Fruit fly (Drosophila melanogaster) whole organism, wandering third instar larva: ENCODE data around the gene yuri.

Experiments
- Abd-B ChIP-seq: fragments of >200 bp; optimal IDR thresholded peaks from 2 replicates; lab custom pipeline; 2017; ENCODE audit warnings: missing biosample characterization, missing genetic modification characterization
- CG32264 ChIP-seq: fragments of 200-800 bp; sonication (Bioruptor generic); optimal IDR thresholded peaks from 2 replicates; lab custom pipeline; 2016; ENCODE audit warnings: missing biosample characterization, missing genetic modification characterization
- CG9705 ChIP-seq: fragments of 200-800 bp; sonication (Bioruptor generic); optimal IDR thresholded peaks from 2 replicates; lab custom pipeline; 2018; ENCODE audit warnings: missing biosample characterization, mild to moderate bottlenecking, missing genetic modification characterization
- CrebA ChIP-seq: fragments of 200-800 bp; sonication (Bioruptor generic); optimal IDR thresholded peaks from 2 replicates; lab custom pipeline; 2016; ENCODE audit warnings: missing biosample characterization, mild to moderate bottlenecking, missing genetic modification characterization, borderline replicate concordance
- Dfd ChIP-seq: fragments of >200 bp; optimal IDR thresholded peaks from 2 replicates; lab custom pipeline; 2017; ENCODE audit warnings: missing biosample characterization, missing genetic modification characterization
- Dif ChIP-seq: fragments of 200-275, 200-300 bp; sonication (Bioruptor generic); optimal IDR thresholded peaks from 2 replicates; lab custom pipeline; 2018; ENCODE audit warnings: missing biosample characterization, missing genetic modification characterization; ENCODE audit not compliant: partially characterized antibody
- GATAd ChIP-seq: sonication (Bioruptor generic); optimal IDR thresholded peaks from 2 replicates; lab custom pipeline; 2016; ENCODE audit warnings: missing biosample characterization, missing genetic modification characterization
- HLH106 ChIP-seq: fragments of 200-800 bp; optimal IDR thresholded peaks from 3 replicates; lab custom pipeline; 2019; ENCODE audit warnings: missing biosample characterization, mild to moderate bottlenecking, missing genetic modification characterization, moderate library complexity
- Hnf4 ChIP-seq: fragments of 200-800 bp; sonication (Bioruptor generic); optimal IDR thresholded peaks from 2 replicates; lab custom pipeline; 2016; ENCODE audit warnings: missing biosample characterization, mild to moderate bottlenecking, missing genetic modification characterization
- Hr78 ChIP-seq: fragments of >200 bp; optimal IDR thresholded peaks from 2 replicates; lab custom pipeline; 2017; ENCODE audit warnings: missing biosample characterization, missing genetic modification characterization
- Hr83 ChIP-seq: fragments of 200-300 bp; sonication (Bioruptor generic); optimal IDR thresholded peaks from 2 replicates; lab custom pipeline; 2016; ENCODE audit warnings: missing biosample characterization, mild to moderate bottlenecking, missing genetic modification characterization, moderate library complexity; ENCODE audit not compliant: poor library complexity, severe bottlenecking
- Jra ChIP-seq: sonication (Bioruptor generic); optimal IDR thresholded peaks from 2 replicates; lab custom pipeline; 2016; ENCODE audit warnings: missing biosample characterization, missing genetic modification characterization
- Mio ChIP-seq: sonication (Bioruptor generic); optimal IDR thresholded peaks from 2 replicates; lab custom pipeline; 2016; ENCODE audit warnings: missing biosample characterization, missing genetic modification characterization
- Myc ChIP-seq: fragments of >200 bp; optimal IDR thresholded peaks from 2 replicates; lab custom pipeline; 2017
- N ChIP-seq: fragments of >200 bp; optimal IDR thresholded peaks from 2 replicates; lab custom pipeline; 2018; ENCODE audit warnings: missing biosample characterization, missing external identifiers, missing genetic modification characterization
- OdsH ChIP-seq: fragments of 200-800 bp; sonication (Bioruptor generic); optimal IDR thresholded peaks from 2 replicates; lab custom pipeline; 2016; ENCODE audit warnings: missing biosample characterization, mild to moderate bottlenecking, missing genetic modification characterization
- Rel ChIP-seq, 2 experiments: fragments of 200-800 bp; sonication (Bioruptor generic) in 1 of 2; optimal IDR thresholded peaks; 2 replicates in 1 of 2; 3 replicates in 1 of 2; lab custom pipeline; 2016 to 2019; ENCODE audit warnings: mild to moderate bottlenecking in 2 of 2, missing biosample characterization in 2 of 2, missing genetic modification characterization in 2 of 2, moderate library complexity in 1 of 2
- Sp1 ChIP-seq: fragments of 200-800 bp; sonication (Bioruptor generic); optimal IDR thresholded peaks from 3 replicates; lab custom pipeline; 2019; ENCODE audit warnings: missing biosample characterization, mild to moderate bottlenecking, missing genetic modification characterization, moderate library complexity
- Vsx2 ChIP-seq: fragments of 200-300, 225-300 bp; sonication (Bioruptor generic); optimal IDR thresholded peaks from 2 replicates; lab custom pipeline; 2018; ENCODE audit warnings: missing biosample characterization, missing genetic modification characterization; ENCODE audit not compliant: partially characterized antibody
- br ChIP-seq: fragments of 200-800 bp; sonication (Bioruptor generic); optimal IDR thresholded peaks from 2 replicates; lab custom pipeline; 2016; ENCODE audit warnings: missing biosample characterization, missing genetic modification characterization
- brk ChIP-seq: fragments of 200-800 bp; sonication (Bioruptor generic); optimal IDR thresholded peaks from 2 replicates; lab custom pipeline; 2016; ENCODE audit warnings: missing biosample characterization, mild to moderate bottlenecking, missing genetic modification characterization
- dl ChIP-seq, 2 experiments: fragments of 175-275, 200-275 bp in 1 of 2; fragments of 200-275 bp in 1 of 2; sonication (Bioruptor generic); optimal IDR thresholded peaks; lab custom pipeline; 2018; ENCODE audit warnings: mild to moderate bottlenecking in 2 of 2, missing biosample characterization in 2 of 2, missing genetic modification characterization in 2 of 2, moderate library complexity in 2 of 2; ENCODE audit not compliant: partially characterized antibody in 2 of 2, insufficient read depth in 1 of 2
- dmrt93B ChIP-seq: fragments of 200-800 bp; sonication (Bioruptor generic); optimal IDR thresholded peaks from 2 replicates; lab custom pipeline; 2018; ENCODE audit warnings: missing biosample characterization, mild to moderate bottlenecking, missing genetic modification characterization
- dsf ChIP-seq: sonication (Bioruptor generic); optimal IDR thresholded peaks from 2 replicates; lab custom pipeline; 2016; ENCODE audit warnings: missing biosample characterization, missing genetic modification characterization, borderline replicate concordance
- ey ChIP-seq: fragments of 200-800 bp; sonication (Bioruptor generic); optimal IDR thresholded peaks from 2 replicates; lab custom pipeline; 2016; ENCODE audit warnings: missing biosample characterization, missing genetic modification characterization
- foxo ChIP-seq, 2 experiments: fragments of 200-800 bp; sonication (Bioruptor generic); optimal IDR thresholded peaks; 2 replicates in 1 of 2; 3 replicates in 1 of 2; lab custom pipeline; 2016 to 2017; ENCODE audit warnings: missing biosample characterization in 2 of 2, missing genetic modification characterization in 2 of 2
- fru ChIP-seq: fragments of 200-800 bp; sonication (Bioruptor generic); optimal IDR thresholded peaks from 3 replicates; lab custom pipeline; 2016; ENCODE audit warnings: missing biosample characterization, mild to moderate bottlenecking, missing genetic modification characterization
- h ChIP-seq: fragments of 200-800 bp; sonication (Bioruptor generic); optimal IDR thresholded peaks from 3 replicates; lab custom pipeline; 2016; ENCODE audit warnings: missing biosample characterization, mild to moderate bottlenecking, missing genetic modification characterization
- jim ChIP-seq: fragments of 175-275, 200-325 bp; sonication (Bioruptor generic); optimal IDR thresholded peaks from 2 replicates; lab custom pipeline; 2016; ENCODE audit warnings: missing biosample characterization, mild to moderate bottlenecking, missing genetic modification characterization
- lola ChIP-seq: fragments of >200 bp; optimal IDR thresholded peaks from 2 replicates; lab custom pipeline; 2017; ENCODE audit warnings: missing biosample characterization, missing genetic modification characterization
- pan ChIP-seq: fragments of >200 bp; optimal IDR thresholded peaks from 2 replicates; lab custom pipeline; 2017
- psq ChIP-seq: fragments of 200-800 bp; sonication (Bioruptor generic); optimal IDR thresholded peaks from 3 replicates; lab custom pipeline; 2017; ENCODE audit warnings: missing biosample characterization, mild to moderate bottlenecking, missing genetic modification characterization, moderate library complexity
- rgr ChIP-seq: fragments of 200-800 bp; sonication (Bioruptor generic); optimal IDR thresholded peaks from 3 replicates; lab custom pipeline; 2016; ENCODE audit warnings: missing biosample characterization, mild to moderate bottlenecking, missing genetic modification characterization
- sage ChIP-seq: fragments of 200-800 bp; sonication (Bioruptor generic); optimal IDR thresholded peaks from 2 replicates; lab custom pipeline; 2016; ENCODE audit warnings: missing biosample characterization, mild to moderate bottlenecking, missing genetic modification characterization
- sv ChIP-seq: fragments of 200-800 bp; sonication (Bioruptor generic); optimal IDR thresholded peaks from 3 replicates; lab custom pipeline; 2016; ENCODE audit warnings: missing biosample characterization, missing genetic modification characterization
- tai ChIP-seq: sonication (Bioruptor generic); optimal IDR thresholded peaks from 2 replicates; lab custom pipeline; 2016; ENCODE audit warnings: missing biosample characterization, missing genetic modification characterization
- usp ChIP-seq: fragments of >200 bp; optimal IDR thresholded peaks from 2 replicates; lab custom pipeline; 2017; ENCODE audit warnings: missing biosample characterization, missing genetic modification characterization
- woc ChIP-seq: sonication (Bioruptor generic); optimal IDR thresholded peaks from 2 replicates; lab custom pipeline; 2016; ENCODE audit warnings: missing biosample characterization, mild to moderate bottlenecking, missing genetic modification characterization

Gene yuri

DNA sequence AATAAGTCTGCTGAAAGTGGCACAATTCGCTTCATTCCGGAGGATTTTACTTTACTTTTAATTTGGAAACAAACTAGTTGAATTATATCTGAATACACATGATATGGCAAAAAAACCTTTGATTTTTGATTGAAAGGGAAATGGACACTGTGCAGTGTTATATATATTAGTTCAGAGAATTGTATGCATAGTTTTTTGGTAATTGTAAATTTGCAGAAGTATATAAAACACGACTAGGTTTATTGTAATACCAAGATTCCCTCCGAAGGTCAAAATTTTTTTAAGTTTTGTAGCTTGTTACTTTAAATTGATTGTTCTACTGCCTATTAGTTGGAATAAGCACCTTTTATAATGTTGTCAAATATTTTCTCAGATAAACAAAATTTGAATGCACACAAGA is 27.6 kb upstream of the yuri start, which contains the start of gene CG15260:
TSS of gene CG15260 (minus strand) at position 101 of the 400 bp plus-strand sequence.
- no peak for TF ChIP-seq fru
- no peak for TF ChIP-seq ey (GFP tag; lab: Kevin White, UChicago)
- TF ChIP-seq sv: no peak
- no peak for TF ChIP-seq woc
- TF ChIP-seq Hr83 (GFP tag; lab: Kevin White, UChicago): no peak
- no peak for TF ChIP-seq Dfd (GFP tag; lab: Kevin White, UChicago)
- TF ChIP-seq OdsH (GFP tag; lab: Kevin White, UChicago): no peak
- TF ChIP-seq Sp1: no peak
- no peak for TF ChIP-seq brk
- TF ChIP-seq Abd-B (GFP tag; lab: Kevin White, UChicago): no peak

DNA sequence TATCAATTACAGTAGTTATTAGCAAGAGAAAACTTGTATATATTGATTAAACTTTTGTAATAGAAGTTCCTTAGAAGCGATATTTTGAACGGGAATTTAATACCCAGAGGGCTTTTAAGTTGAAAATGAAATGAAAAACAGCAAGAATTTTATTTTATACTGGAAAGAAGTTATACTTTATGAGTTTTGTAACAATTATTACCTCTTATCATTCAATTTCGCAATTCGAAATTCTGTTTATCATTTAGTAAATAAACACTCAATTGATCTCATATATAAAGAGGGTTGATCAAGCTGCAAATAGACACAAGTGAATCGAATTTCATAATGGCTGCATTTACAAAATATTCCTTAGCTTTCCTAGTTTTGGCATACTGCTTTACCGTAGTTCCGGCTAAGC is 20.2 kb upstream of the yuri start, which contains the start of gene CG15263:
TSS of gene CG15263 (plus strand) at position 301 of the 400 bp plus-strand sequence.
- TF ChIP-seq GATAd (GFP tag; lab: Kevin White, UChicago) (no peak), HLH106 (tag; lab: Kevin White, UChicago) (no peak), Rel (GFP tag; optimal IDR thresholded peaks at IDR 0.05; lab: Kevin White, UChicago) (no peak), Rel (tag; optimal IDR thresholded peaks at IDR 0.05; lab: Kevin White, UChicago) (no peak), Vsx2 (GFP tag; lab: Kevin White, UChicago) (no peak), Jra (GFP tag; lab: Kevin White, UChicago) (no peak), Hr83 (GFP tag; lab: Kevin White, UChicago) (no peak), ey (GFP tag; lab: Kevin White, UChicago) (no peak), fru (no peak)

DNA sequence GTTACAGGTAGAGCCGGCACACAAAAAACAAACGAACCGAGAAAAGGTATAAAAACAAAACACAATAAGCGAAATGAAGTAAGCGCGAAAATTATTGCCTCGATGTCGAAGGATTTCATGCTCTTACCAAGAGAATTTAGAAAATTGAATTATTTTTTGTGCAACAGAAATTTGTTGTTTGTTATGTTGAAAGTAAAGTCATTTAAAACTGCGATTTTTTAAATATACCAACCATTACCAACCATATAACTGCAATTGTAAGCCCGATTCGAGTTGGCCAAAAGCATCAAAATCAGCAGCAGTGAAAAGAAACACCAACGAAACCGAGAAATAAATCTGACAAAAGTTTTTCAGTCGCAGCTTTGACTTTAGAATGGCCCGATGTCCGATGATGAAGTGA is 16.5 kb upstream of the yuri start:
- TF ChIP-seq sv (no peak), tai (no peak), CrebA (GFP tag; lab: Kevin White, UChicago) (no peak), pan (lab: Kevin White, UChicago) (no peak), Hr83 (GFP tag; lab: Kevin White, UChicago) (no peak), br (GFP tag; lab: Kevin White, UChicago) (peak; percentile 18), N (GFP tag; lab: Kevin White, UChicago) (no peak), jim (GFP tag; lab: Kevin White, UChicago) (no peak), Myc (no peak), Rel (GFP tag; optimal IDR thresholded peaks at IDR 0.05; lab: Kevin White, UChicago) (no peak), Rel (tag; optimal IDR thresholded peaks at IDR 0.05; lab: Kevin White, UChicago) (no peak), sage (GFP tag; lab: Kevin White, UChicago) (no peak), Hr78 (no peak), psq (GFP tag; lab: Kevin White, UChicago) (peak; percentile 36), Hnf4 (GFP tag; lab: Kevin White, UChicago) (no peak), Abd-B (GFP tag; lab: Kevin White, UChicago) (no peak), woc (peak; percentile 31), Dfd (GFP tag; lab: Kevin White, UChicago) (no peak), foxo (GFP tag; optimal IDR thresholded peaks at IDR 0.05; lab: Kevin White, UChicago) (peak in 1 of 2 experiments; percentile 28), ey (GFP tag; lab: Kevin White, UChicago) (peak; percentile 41), Dif (GFP tag; lab: Kevin White, UChicago) (no peak), Sp1 (peak; percentile 69), Mio (GFP tag; lab: Kevin White, UChicago) (no peak), dmrt93B (GFP tag; lab: Kevin White, UChicago) (peak; percentile 25), lola (no peak), OdsH (GFP tag; lab: Kevin White, UChicago) (peak; percentile 30), dsf (GFP tag; lab: Kevin White, UChicago) (no peak), CG32264 (no peak), h (GFP tag; lab: Kevin White, UChicago) (peak; percentile 41), Vsx2 (GFP tag; lab: Kevin White, UChicago) (no peak), usp (no peak), brk (no peak), Jra (GFP tag; lab: Kevin White, UChicago) (no peak), dl (GFP tag; optimal IDR thresholded peaks at IDR 0.05; lab: Kevin White, UChicago; ENCODE audit: insufficient read depth in 1 of 2, partially characterized antibody in 2 of 2) (no peak), CG9705 (no peak), HLH106 (tag; lab: Kevin White, UChicago) (peak; percentile 57), fru (peak; percentile 52), GATAd (GFP tag; lab: Kevin White, UChicago) (no peak), rgr (peak; percentile 20)
